5 worm cellular contexts compared by ENCODE assay signal in genomic region chrIII:9255801-9256200, ce11.
TF ChIP-seq lines count a peak whose summit lies in the region.

No protein-coding gene starts in this region.

TF ChIP-seq in whole organism, L1 larva, 84 proteins besides CTCF, POLR2A, EP300 and RAD21:
- TF ChIP-seq blmp-1 (tag; optimal IDR thresholded peaks at IDR 0.05; lab: Kevin White, UChicago) (peak; percentile 2), nhr-85 (tag; lab: Kevin White, UChicago) (peak; percentile 53), elt-2 (tag; optimal IDR thresholded peaks at IDR 0.05; lab: Kevin White, UChicago) (peak; percentile 81), C04F5.9 (tag; optimal IDR thresholded peaks at IDR 0.05; lab: Kevin White, UChicago) (no peak), pqm-1 (tag; optimal IDR thresholded peaks at IDR 0.05; lab: Kevin White, UChicago) (peak; percentile 48), efl-1 (optimal IDR thresholded peaks at IDR 0.05; lab: Kevin White, UChicago) (no peak), efl-1 (GFP tag; optimal IDR thresholded peaks at IDR 0.05 in 1 of 2; lab: Kevin White, UChicago) (peak in 1 of 2 experiments; percentile 86)

TF ChIP-seq in whole organism, L2 larva, 48 proteins besides CTCF, POLR2A, EP300 and RAD21:
- no peak for TF ChIP-seq nhr-77 (tag; optimal IDR thresholded peaks at IDR 0.05; lab: Kevin White, UChicago)
- TF ChIP-seq lin-13 (GFP tag; optimal IDR thresholded peaks at IDR 0.05; lab: Kevin White, UChicago) = no peak
- TF ChIP-seq C34F6.9 (tag; optimal IDR thresholded peaks at IDR 0.05; lab: Kevin White, UChicago) = no peak
- no peak for TF ChIP-seq ama-1 (optimal IDR thresholded peaks at IDR 0.05; lab: Kevin White, UChicago)
- peak; percentile 7 for TF ChIP-seq F13H6.1 (tag; optimal IDR thresholded peaks at IDR 0.05; lab: Kevin White, UChicago)
- peak; percentile 13 for TF ChIP-seq gmeb-1 (tag; optimal IDR thresholded peaks at IDR 0.05; lab: Kevin White, UChicago)
- no peak for TF ChIP-seq elt-3 (tag; optimal IDR thresholded peaks at IDR 0.05; lab: Kevin White, UChicago)
- peak; percentile 83 for TF ChIP-seq fos-1 (tag; optimal IDR thresholded peaks at IDR 0.05; lab: Kevin White, UChicago)
- TF ChIP-seq elt-1 (tag; optimal IDR thresholded peaks at IDR 0.05; lab: Kevin White, UChicago) = no peak
- TF ChIP-seq ceh-16 (tag; optimal IDR thresholded peaks at IDR 0.05; lab: Kevin White, UChicago) = no peak
- no peak for TF ChIP-seq blmp-1 (tag; optimal IDR thresholded peaks at IDR 0.05; lab: Kevin White, UChicago; ENCODE audit: insufficient read depth)
- TF ChIP-seq sma-9 (GFP tag; optimal IDR thresholded peaks at IDR 0.05; lab: Kevin White, UChicago) = peak; percentile 75
- TF ChIP-seq sma-9 (tag; optimal IDR thresholded peaks at IDR 0.05; lab: Kevin White, UChicago) = no peak

TF ChIP-seq in whole organism, L3 larva, 47 proteins besides CTCF, POLR2A, EP300 and RAD21:
- peak; percentile 15 for TF ChIP-seq pha-4 (tag; optimal IDR thresholded peaks at IDR 0.05; lab: Kevin White, UChicago)
- no peak for TF ChIP-seq egl-27 (tag; optimal IDR thresholded peaks at IDR 0.05; lab: Kevin White, UChicago)
- TF ChIP-seq hmg-11 (tag; optimal IDR thresholded peaks at IDR 0.05; lab: Kevin White, UChicago) = no peak
- no peak for TF ChIP-seq nhr-25 (tag; optimal IDR thresholded peaks at IDR 0.05; lab: Kevin White, UChicago)
- TF ChIP-seq unc-62 (GFP tag; optimal IDR thresholded peaks at IDR 0.05; lab: Kevin White, UChicago) = no peak
- TF ChIP-seq aly-2 (tag; optimal IDR thresholded peaks at IDR 0.05; lab: Kevin White, UChicago) = no peak
- TF ChIP-seq ceh-28 (tag; optimal IDR thresholded peaks at IDR 0.05; lab: Kevin White, UChicago) = no peak
- no peak for TF ChIP-seq nfya-1 (tag; optimal IDR thresholded peaks at IDR 0.05; lab: Kevin White, UChicago; ENCODE audit: insufficient read depth)
- no peak for TF ChIP-seq fkh-2 (tag; optimal IDR thresholded peaks at IDR 0.05; lab: Kevin White, UChicago)
- TF ChIP-seq fos-1 (tag; optimal IDR thresholded peaks at IDR 0.05; lab: Kevin White, UChicago) = no peak
- no peak for TF ChIP-seq nhr-23 (tag; optimal IDR thresholded peaks at IDR 0.05; lab: Kevin White, UChicago)
- peak; percentile 72 for TF ChIP-seq pqm-1 (tag; optimal IDR thresholded peaks at IDR 0.05; lab: Kevin White, UChicago)
- no peak for TF ChIP-seq nhr-12 (tag; optimal IDR thresholded peaks at IDR 0.05; lab: Kevin White, UChicago)
- TF ChIP-seq snpc-4 (tag; optimal IDR thresholded peaks at IDR 0.05; lab: Kevin White, UChicago) = no peak
- TF ChIP-seq elt-2 (tag; optimal IDR thresholded peaks at IDR 0.05; lab: Kevin White, UChicago) = peak; percentile 83
- TF ChIP-seq elt-1 (tag; optimal IDR thresholded peaks at IDR 0.05; lab: Kevin White, UChicago) = no peak
- no peak for TF ChIP-seq nhr-11 (tag; optimal IDR thresholded peaks at IDR 0.05; lab: Kevin White, UChicago)
- no peak for TF ChIP-seq tbx-2 (tag; optimal IDR thresholded peaks at IDR 0.05; lab: Kevin White, UChicago)
- TF ChIP-seq egl-5 (tag; optimal IDR thresholded peaks at IDR 0.05; lab: Kevin White, UChicago) = no peak
- TF ChIP-seq nhr-43 (tag; optimal IDR thresholded peaks at IDR 0.05; lab: Kevin White, UChicago; ENCODE audit: poor library complexity, severe bottlenecking) = no peak
- no peak for TF ChIP-seq ceh-16 (tag; optimal IDR thresholded peaks at IDR 0.05; lab: Kevin White, UChicago)
- TF ChIP-seq fkh-10 (GFP tag; optimal IDR thresholded peaks at IDR 0.05; lab: Kevin White, UChicago) = no peak
- no peak for TF ChIP-seq ama-1 (optimal IDR thresholded peaks at IDR 0.05; lab: Kevin White, UChicago)
- no peak for TF ChIP-seq ztf-11 (tag; optimal IDR thresholded peaks at IDR 0.05; lab: Kevin White, UChicago)
- no peak for TF ChIP-seq mdl-1 (tag; optimal IDR thresholded peaks at IDR 0.05; lab: Kevin White, UChicago)

TF ChIP-seq in whole organism, L4 larva, 104 proteins besides CTCF, POLR2A, EP300 and RAD21:
- no peak for TF ChIP-seq mxl-3 (GFP tag; optimal IDR thresholded peaks at IDR 0.05; lab: Kevin White, UChicago)
- TF ChIP-seq mxl-2 (GFP tag; conservative IDR thresholded peaks at IDR 0.05; lab: Robert Waterston, UW) = no peak
- TF ChIP-seq nhr-11 (tag; optimal IDR thresholded peaks at IDR 0.05; lab: Kevin White, UChicago) = no peak
- TF ChIP-seq hlh-11 (tag; optimal IDR thresholded peaks at IDR 0.05; lab: Kevin White, UChicago) = peak; percentile 63
- TF ChIP-seq dve-1 (tag; optimal IDR thresholded peaks at IDR 0.05; lab: Kevin White, UChicago; ENCODE audit: insufficient read depth) = peak; percentile 58
- TF ChIP-seq ztf-11 (tag; optimal IDR thresholded peaks at IDR 0.05; lab: Kevin White, UChicago) = no peak
- no peak for TF ChIP-seq daf-16 (GFP tag; optimal IDR thresholded peaks at IDR 0.05; lab: Kevin White, UChicago)
- TF ChIP-seq daf-16 (tag; optimal IDR thresholded peaks at IDR 0.05; lab: Kevin White, UChicago) = peak; percentile 85
- peak; percentile 28 for TF ChIP-seq hlh-30 (tag; optimal IDR thresholded peaks at IDR 0.05; lab: Kevin White, UChicago; ENCODE audit: insufficient read depth)
- TF ChIP-seq dmd-6 (GFP tag; IDR thresholded peaks at IDR 0.05; lab: Robert Waterston, UW) = peak; percentile 68
- TF ChIP-seq nhr-28 (tag; optimal IDR thresholded peaks at IDR 0.05; lab: Kevin White, UChicago) = peak; percentile 62
- TF ChIP-seq pqm-1 (tag; optimal IDR thresholded peaks at IDR 0.05; lab: Kevin White, UChicago) = peak; percentile 88
- TF ChIP-seq mes-2 (tag; optimal IDR thresholded peaks at IDR 0.05; lab: Kevin White, UChicago; ENCODE audit: poor library complexity, severe bottlenecking) = no peak
- TF ChIP-seq nhr-77 (tag; optimal IDR thresholded peaks at IDR 0.05; lab: Kevin White, UChicago) = peak; percentile 3

TF ChIP-seq in whole organism, young adult, 124 proteins besides CTCF, POLR2A, EP300 and RAD21:
- TF ChIP-seq snpc-1.1 (tag; optimal IDR thresholded peaks at IDR 0.05; lab: Kevin White, UChicago; ENCODE audit: insufficient read depth) (no peak), atf-7 (tag; optimal IDR thresholded peaks at IDR 0.05; lab: Kevin White, UChicago) (no peak), lir-1 (GFP tag; conservative IDR thresholded peaks at IDR 0.05; lab: Robert Waterston, UW) (no peak), cebp-1 (GFP tag; IDR thresholded peaks at IDR 0.05; lab: Robert Waterston, UW) (peak; percentile 39; the same call in 1 of the 2 replicates), cebp-1 (tag; optimal IDR thresholded peaks at IDR 0.05; lab: Kevin White, UChicago) (no peak), nhr-80 (tag; optimal IDR thresholded peaks at IDR 0.05; lab: Kevin White, UChicago) (peak; percentile 79), nhr-179 (tag; optimal IDR thresholded peaks at IDR 0.05; lab: Kevin White, UChicago) (no peak), nfya-1 (tag; optimal IDR thresholded peaks at IDR 0.05; lab: Kevin White, UChicago; ENCODE audit: borderline replicate concordance, insufficient read depth) (no peak), Y53G8AR.9 (GFP tag; conservative IDR thresholded peaks at IDR 0.05; lab: Robert Waterston, UW) (no peak), K11D2.4 (GFP tag; IDR thresholded peaks at IDR 0.05; lab: Robert Waterston, UW) (no peak), attf-5 (GFP tag; optimal IDR thresholded peaks at IDR 0.05; lab: Kevin White, UChicago) (no peak), Y56A3A.18 (GFP tag; IDR thresholded peaks at IDR 0.05; lab: Robert Waterston, UW) (no peak), ztf-18 (tag; optimal IDR thresholded peaks at IDR 0.05; lab: Kevin White, UChicago) (no peak), lsy-27 (tag; optimal IDR thresholded peaks at IDR 0.05; lab: Kevin White, UChicago; ENCODE audit: borderline replicate concordance, insufficient read depth) (no peak), F55B11.4 (tag; optimal IDR thresholded peaks at IDR 0.05; lab: Kevin White, UChicago; ENCODE audit: borderline replicate concordance, insufficient read depth) (no peak)
